Worm (Caenorhabditis elegans) whole organism, midembryonic: ENCODE measurements around the gene C15C8.6.

Experiments used
- T22C8.4 ChIP-seq: fragments of 200-800 bp; sonication (Bioruptor generic); IDR thresholded peaks from 2 replicates; pipeline ENCODE4 v1.3.6; 2022; ENCODE audit warnings: missing genetic modification characterization, missing compliant biosample characterization
- cog-1 ChIP-seq: sonication (generic microtip); optimal IDR thresholded peaks from 2 replicates; lab custom pipeline; 2016; ENCODE audit warnings: missing genetic modification characterization, missing compliant biosample characterization
- flt-1 ChIP-seq: fragments of 200-800 bp; sonication (Bioruptor generic); IDR thresholded peaks from 2 replicates; pipeline ENCODE4 v1.3.6; 2022; ENCODE audit warnings: missing genetic modification characterization, missing compliant biosample characterization
- klf-2 ChIP-seq: fragments of 200-800 bp; sonication (Bioruptor generic); conservative IDR thresholded peaks from 2 replicates; pipeline ENCODE4 v1.3.6; 2022; ENCODE audit warnings: missing genetic modification reagents, missing genetic modification characterization, missing compliant biosample characterization
- med-1 ChIP-seq: sonication (generic microtip); optimal IDR thresholded peaks from 2 replicates; lab custom pipeline; 2017; ENCODE audit warnings: missing genetic modification characterization, mild to moderate bottlenecking, missing compliant biosample characterization, antibody characterized with exemption, missing genetic modification reagents; ENCODE audit not compliant: insufficient read depth
- ref-1 ChIP-seq: fragments of 200-800 bp; sonication (Bioruptor generic); conservative IDR thresholded peaks from 2 replicates; pipeline ENCODE4 v1.3.6; 2022; ENCODE audit warnings: missing genetic modification reagents, missing genetic modification characterization, missing compliant biosample characterization
- tab-1 ChIP-seq: fragments of 200-800 bp; sonication (Bioruptor generic); IDR thresholded peaks from 2 replicates; pipeline ENCODE4 v1.3.6; 2022; ENCODE audit warnings: missing genetic modification characterization, missing compliant biosample characterization
- ztf-23 ChIP-seq: fragments of 200-800 bp; sonication (Bioruptor generic); IDR thresholded peaks from 2 replicates; pipeline ENCODE4 v1.3.6; 2022; ENCODE audit warnings: missing genetic modification reagents, missing genetic modification characterization, missing compliant biosample characterization
- ztf-29 ChIP-seq: fragments of 200-800 bp; sonication (Bioruptor generic); IDR thresholded peaks from 2 replicates; pipeline ENCODE4 v1.3.6; 2022; ENCODE audit warnings: missing genetic modification reagents, missing genetic modification characterization, missing compliant biosample characterization

The C15C8.6 gene

DNA sequence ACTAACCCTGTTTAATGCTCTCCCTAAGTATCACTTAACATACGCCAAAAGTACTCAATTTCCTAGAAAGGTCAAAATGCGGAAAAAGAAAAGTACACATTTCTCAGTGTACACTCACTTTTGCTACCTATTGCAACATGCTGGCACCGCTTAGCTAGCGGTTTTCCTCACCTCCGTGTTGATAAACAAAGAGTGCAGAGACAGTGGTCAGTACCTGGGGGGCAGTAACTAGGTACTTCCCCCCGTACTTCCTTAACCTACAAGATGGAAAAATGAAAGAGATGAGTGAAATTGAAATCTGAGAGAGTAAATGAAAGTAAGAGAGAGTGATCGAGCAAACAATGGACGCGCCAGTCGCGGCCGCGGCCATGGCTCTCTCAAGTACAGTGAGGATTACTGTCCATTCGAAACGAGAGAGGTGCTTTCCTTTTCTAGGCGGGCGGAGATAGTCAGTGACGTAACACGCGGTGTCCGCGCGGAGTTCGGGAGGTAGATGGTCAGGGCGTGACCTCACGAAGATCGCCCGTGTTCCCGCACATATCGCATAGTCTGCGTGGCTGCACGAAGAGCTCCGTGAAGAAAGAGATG is 15.1 kb downstream of the C15C8.6 start, which contains the start of gene cky-1:
Gene cky-1 (plus strand): TSS at position 538 of the 588 bp plus-strand sequence.
- TF ChIP-seq cog-1 (tag; lab: Kevin White, UChicago) (no peak), tab-1 (GFP tag; lab: Robert Waterston, UW) (no peak), flt-1 (no peak), T22C8.4 (no peak), ref-1 (GFP tag; lab: Robert Waterston, UW) (no peak), ztf-23 (GFP tag; lab: Robert Waterston, UW) (no peak), klf-2 (no peak), med-1 (GFP tag; lab: Kevin White, UChicago) (no peak), ztf-29 (GFP tag; lab: Robert Waterston, UW) (no peak)

DNA sequence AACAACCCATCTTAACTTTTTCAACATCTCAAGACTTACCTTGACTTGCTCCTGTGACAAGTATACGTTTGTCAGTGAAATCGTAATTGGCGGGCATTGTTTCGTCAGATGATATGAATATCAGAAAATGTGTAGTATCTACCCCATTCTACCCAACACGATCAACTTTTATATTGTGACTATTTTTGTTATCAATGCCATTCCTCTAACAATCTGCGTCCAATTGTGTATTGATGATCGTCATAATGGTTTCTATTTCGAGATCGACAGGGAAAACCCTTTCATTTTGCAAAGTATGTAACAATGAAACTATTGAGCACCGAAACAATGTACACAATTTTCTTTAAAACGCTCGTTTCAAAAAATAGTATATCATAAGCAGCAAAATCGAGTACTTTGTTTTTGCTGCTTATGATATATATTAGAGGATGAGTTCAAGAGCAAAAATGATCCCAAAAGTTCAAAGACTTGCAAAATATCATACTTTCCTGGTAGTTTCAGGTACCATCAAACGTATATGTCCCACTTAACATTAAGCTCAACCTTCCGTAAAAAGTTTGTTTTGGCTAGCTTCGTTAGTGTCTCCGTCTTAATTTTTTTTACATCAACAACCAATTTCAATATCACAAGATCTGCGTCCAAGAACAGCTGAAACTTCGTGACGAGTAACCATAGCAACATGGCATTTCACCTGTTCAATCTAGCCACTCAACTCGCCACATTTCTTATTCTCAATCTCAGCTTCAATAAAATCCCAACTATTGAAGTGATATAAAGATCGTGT is 17.7 kb downstream of the C15C8.6 start, which contains the start of the genes dhs-21 and xbx-9:
Gene dhs-21 (minus strand): TSS at position 181 of the 784 bp plus-strand sequence.
Gene xbx-9 (plus strand): TSS at position 734 of the 784 bp plus-strand sequence.
- TF ChIP-seq ref-1 (GFP tag; lab: Robert Waterston, UW) (no peak), klf-2 (no peak), flt-1 (no peak), tab-1 (GFP tag; lab: Robert Waterston, UW) (no peak), ztf-29 (GFP tag; lab: Robert Waterston, UW) (no peak), T22C8.4 (no peak), ztf-23 (GFP tag; lab: Robert Waterston, UW) (no peak), cog-1 (tag; lab: Kevin White, UChicago) (no peak), med-1 (GFP tag; lab: Kevin White, UChicago) (no peak)

DNA sequence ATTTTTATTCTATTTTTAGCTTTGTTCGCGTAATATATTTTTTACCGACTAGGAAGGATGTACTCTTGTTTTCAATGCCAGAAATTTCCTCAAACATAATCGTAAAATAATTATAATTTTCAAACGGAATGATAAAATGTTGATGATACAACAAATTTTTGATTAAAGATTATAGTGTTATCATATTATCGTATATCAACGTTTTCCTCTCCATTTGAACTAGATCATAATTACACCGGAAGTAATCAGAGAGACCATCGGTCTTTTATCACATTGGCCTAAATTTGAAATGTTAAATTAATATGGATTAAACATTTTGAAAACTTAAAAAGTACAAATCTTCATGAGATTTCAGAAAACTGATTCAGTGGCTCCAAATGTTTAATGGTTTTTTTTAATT is 18.6 kb downstream of the C15C8.6 start:
- no peak for TF ChIP-seq tab-1 (GFP tag; lab: Robert Waterston, UW)
- TF ChIP-seq T22C8.4: no peak
- no peak for TF ChIP-seq ref-1 (GFP tag; lab: Robert Waterston, UW)
- TF ChIP-seq klf-2: no peak

DNA sequence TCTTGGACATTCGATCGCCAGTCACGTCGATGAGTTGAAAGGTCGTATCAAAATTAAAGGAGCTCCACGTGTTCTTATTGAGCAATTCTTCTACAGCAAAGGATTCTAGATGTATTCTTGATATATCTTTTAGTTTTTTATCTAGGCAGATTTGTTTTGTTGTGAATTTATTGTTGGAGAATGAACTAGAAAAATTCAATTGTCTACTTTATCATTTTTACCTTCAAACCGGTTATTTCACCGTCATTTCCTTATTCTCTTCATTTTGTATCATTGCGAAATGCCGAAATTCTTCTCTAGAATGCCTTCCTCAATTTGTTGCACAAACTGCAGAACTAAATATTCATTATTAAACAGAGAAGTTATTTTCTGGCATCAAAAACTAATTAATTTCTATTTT is 22.1 kb downstream of the C15C8.6 start, which contains the start of gene R11D1.10:
Gene R11D1.10 (plus strand): TSS at position 301 of the 400 bp plus-strand sequence.
- no peak for TF ChIP-seq klf-2

DNA sequence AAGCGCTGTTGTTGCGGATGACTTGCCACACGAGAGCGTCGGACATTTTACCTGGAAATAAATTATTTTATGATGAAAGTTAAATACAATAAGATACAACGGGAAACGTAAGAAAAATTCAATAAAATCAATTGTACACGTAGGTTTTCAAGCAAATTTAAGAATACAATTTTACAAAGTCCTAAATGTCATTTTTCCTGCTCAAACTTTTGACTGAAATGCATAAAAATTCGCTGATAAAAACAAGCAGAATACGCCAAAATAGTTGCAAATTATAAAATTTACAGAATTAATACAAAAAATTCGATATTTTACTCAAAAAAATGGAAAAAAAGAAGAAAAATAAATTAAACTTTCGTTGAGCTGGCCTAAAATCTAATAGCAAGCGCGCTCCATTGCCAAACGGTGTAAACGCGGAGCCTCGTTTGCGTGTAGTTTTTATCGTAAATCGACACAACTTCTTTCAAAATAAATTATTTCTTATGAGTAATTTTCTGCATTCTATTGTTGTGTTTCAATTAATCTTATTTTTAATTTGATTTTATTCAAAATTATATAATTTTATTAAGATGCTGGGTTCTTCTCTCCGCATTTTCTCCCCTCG is 23.2 kb downstream of the C15C8.6 start, which contains the start of the genes rpl-28 and mrpl-49:
Gene rpl-28 (minus strand): TSS at position 51 of the 604 bp plus-strand sequence.
Gene mrpl-49 (plus strand): TSS at position 570 of the 604 bp plus-strand sequence.
- TF ChIP-seq ztf-23 (GFP tag; lab: Robert Waterston, UW) (peak; percentile 67), cog-1 (tag; lab: Kevin White, UChicago) (peak; percentile 60), T22C8.4 (no peak)

DNA sequence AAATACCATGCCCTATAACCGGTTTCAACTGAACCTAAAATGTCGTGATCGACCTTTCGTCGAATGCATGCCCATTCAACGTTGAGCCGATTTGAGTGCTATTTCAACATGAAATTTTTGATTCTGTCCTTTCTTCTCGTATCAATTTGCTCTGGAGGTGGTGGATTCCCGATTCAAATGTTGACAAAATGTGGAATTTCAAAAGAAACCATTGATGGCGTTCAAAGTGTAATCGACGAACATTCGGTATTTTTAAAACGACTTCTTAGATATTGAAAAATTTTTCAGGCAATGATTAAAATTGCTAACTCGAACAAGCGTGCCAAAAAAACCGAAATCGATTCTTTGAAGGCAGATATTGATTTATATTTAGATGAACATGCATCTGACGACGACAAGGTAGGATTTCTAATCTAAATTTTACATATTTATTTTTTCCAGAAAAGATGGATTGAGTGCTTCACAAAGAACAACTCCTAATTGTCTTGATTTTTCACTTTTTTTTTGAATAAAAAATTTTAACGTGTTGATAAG is 24.2 kb downstream of the C15C8.6 start, which contains the start of gene R11D1.13:
Gene R11D1.13 (plus strand): TSS at position 51 of the 534 bp plus-strand sequence.
- TF ChIP-seq flt-1 (no peak), ztf-29 (GFP tag; lab: Robert Waterston, UW) (no peak), klf-2 (no peak), med-1 (GFP tag; lab: Kevin White, UChicago) (no peak), T22C8.4 (no peak), ztf-23 (GFP tag; lab: Robert Waterston, UW) (no peak), ref-1 (GFP tag; lab: Robert Waterston, UW) (no peak), cog-1 (tag; lab: Kevin White, UChicago) (no peak), tab-1 (GFP tag; lab: Robert Waterston, UW) (no peak)

DNA sequence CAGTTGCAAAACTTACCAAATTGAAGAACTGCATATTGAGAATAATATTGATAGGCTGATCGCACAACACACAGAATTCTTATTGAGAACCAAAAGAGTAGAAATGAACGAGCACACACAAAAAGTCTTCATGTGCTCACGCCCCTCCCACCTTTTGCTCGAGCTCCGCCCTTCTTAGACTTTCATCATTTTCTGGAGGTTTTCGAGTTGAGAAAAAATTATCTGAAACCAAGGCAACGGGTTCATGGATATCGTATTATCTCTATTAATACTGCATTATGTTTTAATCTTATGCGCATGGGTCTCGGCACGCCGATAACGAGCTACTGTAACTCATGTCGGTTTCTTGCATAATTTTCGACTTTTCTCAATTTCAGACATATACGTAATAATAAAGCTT is 25.5 kb downstream of the C15C8.6 start, which contains the start of gene R11D1.12:
Gene R11D1.12 (minus strand): TSS at position 101 of the 400 bp plus-strand sequence.
- TF ChIP-seq med-1 (GFP tag; lab: Kevin White, UChicago): no peak
- no peak for TF ChIP-seq flt-1

DNA sequence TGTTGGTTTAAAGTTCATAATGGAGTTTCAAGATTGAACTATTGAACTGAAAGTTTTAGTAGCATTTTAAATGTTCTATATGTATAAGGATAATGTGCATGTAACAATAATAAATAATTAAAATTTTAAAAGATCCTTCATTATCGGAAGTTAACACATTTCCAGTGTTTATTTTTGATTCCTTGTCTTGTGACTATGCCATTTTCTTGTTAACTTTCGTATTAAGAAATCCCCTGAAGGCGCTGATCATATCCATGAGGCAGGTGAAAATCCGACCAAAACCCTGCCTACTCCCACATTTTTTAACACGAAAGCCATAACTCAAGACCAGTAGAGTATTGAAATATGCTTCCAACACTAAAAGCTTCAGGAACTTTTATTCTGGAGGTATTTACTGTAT is 31.6 kb downstream of the C15C8.6 start, which contains the start of gene R11D1.7:
Gene R11D1.7 (plus strand): TSS at position 301 of the 400 bp plus-strand sequence.
- TF ChIP-seq med-1 (GFP tag; lab: Kevin White, UChicago) (no peak), T22C8.4 (no peak), ref-1 (GFP tag; lab: Robert Waterston, UW) (no peak), ztf-23 (GFP tag; lab: Robert Waterston, UW) (no peak), tab-1 (GFP tag; lab: Robert Waterston, UW) (no peak), klf-2 (no peak), cog-1 (tag; lab: Kevin White, UChicago) (no peak), flt-1 (no peak), ztf-29 (GFP tag; lab: Robert Waterston, UW) (no peak)

DNA sequence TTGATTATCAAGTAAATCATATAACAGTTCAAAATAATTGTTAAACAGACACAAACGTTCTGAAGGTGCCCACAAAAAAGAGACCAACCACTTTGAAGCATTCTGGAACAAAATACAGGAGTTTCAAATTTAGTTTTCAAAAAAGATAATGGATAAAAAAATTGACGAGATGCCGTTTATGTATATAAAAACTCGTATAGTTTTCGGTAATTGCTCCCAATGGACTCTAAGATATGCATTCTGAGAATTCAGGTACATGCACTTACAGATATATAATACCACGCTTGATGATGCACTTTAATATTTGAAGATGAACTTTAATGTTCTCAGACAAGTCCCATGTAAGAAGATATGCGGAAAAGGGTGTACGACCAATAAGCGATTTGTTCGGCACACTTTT is 32.7 kb downstream of the C15C8.6 start, which contains the start of gene str-181:
Gene str-181 (minus strand): TSS at position 101 of the 400 bp plus-strand sequence.
- TF ChIP-seq T22C8.4 (no peak), cog-1 (tag; lab: Kevin White, UChicago) (no peak), ztf-23 (GFP tag; lab: Robert Waterston, UW) (no peak), flt-1 (no peak)
